Fruit fly (Drosophila melanogaster): Measurements from ENCODE around the gene CG8132.

The CG8132 gene

DNA sequence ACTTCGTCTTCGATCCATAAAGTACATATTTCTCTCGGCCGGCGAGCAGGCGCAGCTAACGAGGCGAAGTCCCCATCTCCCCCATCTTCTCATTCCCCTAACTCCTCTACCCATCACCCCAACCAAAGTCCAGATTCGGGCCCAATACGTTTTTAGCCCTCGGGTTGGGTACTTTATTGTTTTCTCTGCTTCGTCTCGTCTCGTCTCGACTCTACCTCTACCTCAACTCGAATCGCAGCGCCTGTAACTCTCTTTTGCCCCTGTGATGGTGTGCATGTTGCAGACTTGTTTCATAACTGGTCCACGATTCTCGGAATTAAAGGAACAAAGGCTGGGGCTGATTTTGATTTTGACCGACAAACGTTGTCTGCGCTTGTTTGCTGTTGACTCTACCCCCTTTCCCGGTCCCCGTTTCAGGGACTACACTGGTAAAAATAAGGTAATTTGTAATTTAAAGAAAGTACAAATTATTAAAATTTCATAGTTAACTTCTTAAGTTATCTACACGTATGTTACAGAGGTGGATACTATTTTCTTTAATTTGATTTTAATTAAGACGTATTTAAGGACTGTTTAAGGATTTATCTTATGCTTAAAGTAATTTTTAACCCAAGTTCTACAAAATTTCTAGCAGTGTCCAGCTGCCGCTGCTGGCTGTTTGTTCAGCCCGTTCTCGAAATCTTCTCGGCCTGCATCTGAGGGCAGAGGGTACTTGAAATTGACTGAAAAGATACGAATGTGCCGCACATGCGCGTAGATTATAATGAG, 22.5 kb upstream of the CG8132 start (continued):
- TF ChIP-seq CG10209 (GFP tag; optimal IDR thresholded peaks at IDR 0.05) (peak; percentile 58), nmo (GFP tag; optimal IDR thresholded peaks at IDR 0.05) (peak; percentile 79), nom (GFP tag; optimal IDR thresholded peaks at IDR 0.05) (peak; percentile 68), Bdp1 (GFP tag; optimal IDR thresholded peaks at IDR 0.05) (no peak), CG17359 (tag; optimal IDR thresholded peaks at IDR 0.05) (peak; percentile 5), CG33557 (GFP tag; optimal IDR thresholded peaks at IDR 0.05) (peak; percentile 85), fd102C (GFP tag; optimal IDR thresholded peaks at IDR 0.05) (peak; percentile 65), CG30403 (GFP tag; optimal IDR thresholded peaks at IDR 0.05) (peak; percentile 51), dmrt11E (tag; optimal IDR thresholded peaks at IDR 0.05) (peak; percentile 93), ham (GFP tag; IDR thresholded peaks at IDR 0.05) (no peak), CG31365 (tag; optimal IDR thresholded peaks at IDR 0.05) (no peak), twi (tag; optimal IDR thresholded peaks at IDR 0.05) (peak; percentile 69), chn (GFP tag; optimal IDR thresholded peaks at IDR 0.05) (peak; percentile 9), Ets97D (GFP tag; optimal IDR thresholded peaks at IDR 0.05) (no peak), grau (tag; optimal IDR thresholded peaks at IDR 0.05) (peak; percentile 59), Hr39 (optimal IDR thresholded peaks at IDR 0.05) (no peak), CG4820 (GFP tag; optimal IDR thresholded peaks at IDR 0.05) (peak; percentile 47), Fer1 (GFP tag; optimal IDR thresholded peaks at IDR 0.05) (peak; percentile 32), pan (optimal IDR thresholded peaks at IDR 0.05) (no peak), pan (GFP tag; optimal IDR thresholded peaks at IDR 0.05 in 1 of 2, IDR thresholded peaks at IDR 0.05 in 1 of 2) (peak in 1 of 2 experiments; percentile 20), crp (GFP tag; optimal IDR thresholded peaks at IDR 0.05) (no peak), CG10959 (GFP tag; IDR thresholded peaks at IDR 0.05) (peak; percentile 63; the same call in 1 of the 2 replicates), CG9215 (GFP tag; IDR thresholded peaks at IDR 0.05) (no peak), CG11723 (GFP tag; optimal IDR thresholded peaks at IDR 0.05) (peak; percentile 20), salm (tag; optimal IDR thresholded peaks at IDR 0.05) (peak; percentile 4), lov (optimal IDR thresholded peaks at IDR 0.05) (no peak), lov (GFP tag; IDR thresholded peaks at IDR 0.05) (0 out of 3 replicates have a peak, but pooled peaks have one; percentile 37), phol (tag; optimal IDR thresholded peaks at IDR 0.05) (peak; percentile 76), usp (GFP tag; optimal IDR thresholded peaks at IDR 0.05) (no peak), CG17802 (tag; optimal IDR thresholded peaks at IDR 0.05) (peak; percentile 24), Max (GFP tag; optimal IDR thresholded peaks at IDR 0.05) (peak; percentile 24), CG4404 (GFP tag; IDR thresholded peaks at IDR 0.05) (peak; percentile 80), Hr51 (GFP tag; optimal IDR thresholded peaks at IDR 0.05) (peak in 1 of 2 experiments; percentile 10), Sox100B (GFP tag; optimal IDR thresholded peaks at IDR 0.05) (peak; percentile 70), Drgx (GFP tag; IDR thresholded peaks at IDR 0.05) (peak; percentile 40), CG10274 (GFP tag; optimal IDR thresholded peaks at IDR 0.05) (no peak), Dad (GFP tag; optimal IDR thresholded peaks at IDR 0.05) (no peak), C15 (GFP tag; IDR thresholded peaks at IDR 0.05) (no peak)

DNA sequence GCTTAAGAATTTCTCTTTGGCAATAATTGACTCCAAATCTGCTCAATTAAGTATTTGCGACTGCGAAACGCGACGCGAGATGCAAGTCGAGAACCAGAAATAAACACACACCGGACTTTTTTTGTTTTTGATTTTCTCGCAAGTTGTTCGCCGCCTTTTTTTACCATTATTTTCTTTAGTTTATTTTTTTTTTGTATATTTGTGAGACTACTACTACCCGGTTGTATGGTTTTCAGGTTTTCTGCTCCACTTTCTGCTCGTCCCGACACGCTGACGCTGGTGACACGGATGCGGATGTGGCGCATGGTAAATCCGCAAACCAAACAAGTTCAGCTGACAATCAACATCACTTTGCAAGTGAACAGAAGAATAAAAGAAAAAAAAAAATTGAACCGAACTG, 20.3 kb upstream of the CG8132 start:
- peak; percentile 86 for TF ChIP-seq nom (GFP tag; optimal IDR thresholded peaks at IDR 0.05)
- no peak for TF ChIP-seq Bdp1 (GFP tag; optimal IDR thresholded peaks at IDR 0.05)

DNA sequence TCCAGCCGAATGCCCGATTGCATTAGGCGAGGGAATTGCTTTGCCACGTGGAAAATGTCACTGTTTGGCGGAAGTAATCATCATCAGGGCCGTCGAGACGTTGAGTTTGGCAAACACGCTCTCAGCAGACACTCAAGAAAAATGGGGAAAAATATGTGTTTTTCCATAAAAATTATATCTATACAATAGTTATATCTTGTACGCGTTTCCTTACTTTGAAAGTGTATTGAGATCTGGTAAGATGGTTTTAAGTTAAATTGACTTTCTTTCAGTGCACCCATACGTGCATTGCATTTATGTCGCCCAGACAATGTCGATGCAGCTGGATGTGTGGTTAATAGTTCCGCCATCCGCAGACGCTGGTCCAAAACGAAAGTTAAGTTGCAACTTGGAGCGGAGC, 15.3 kb upstream of the CG8132 start:
- TF ChIP-seq Drgx (GFP tag; IDR thresholded peaks at IDR 0.05): peak; percentile 47
- no peak for TF ChIP-seq dysf (GFP tag; IDR thresholded peaks at IDR 0.05)
- TF ChIP-seq CG6689 (GFP tag; IDR thresholded peaks at IDR 0.05): 0 out of 2 replicates have a peak, but pooled peaks have one; percentile 12
- TF ChIP-seq CG7372 (GFP tag; IDR thresholded peaks at IDR 0.05): no peak
- peak; percentile 38 for TF ChIP-seq sens (GFP tag)
- TF ChIP-seq vfl (GFP tag; optimal IDR thresholded peaks at IDR 0.05): no peak
- TF ChIP-seq CG17328 (GFP tag; IDR thresholded peaks at IDR 0.05): peak; percentile 22; the same call in 1 of the 2 replicates
